Fruit fly (Drosophila melanogaster) whole organism, embryonic: ENCODE results near the gene CG11155.

Experiments used
- C15 ChIP-seq: fragments of 200-800 bp; sonication (Bioruptor generic); IDR thresholded peaks from 3 replicates; pipeline ENCODE4 v1.3.6; 2022; ENCODE audit warnings: missing biosample characterization, missing genetic modification characterization
- CG10274 ChIP-seq: fragments of 200-800 bp; sonication (Bioruptor generic); optimal IDR thresholded peaks from 3 replicates; lab custom pipeline; 2017; ENCODE audit warnings: missing biosample characterization, mild to moderate bottlenecking, missing genetic modification characterization
- CG10431 ChIP-seq: fragments of 200-800 bp; sonication (Bioruptor generic); optimal IDR thresholded peaks from 3 replicates; lab custom pipeline; 2018; ENCODE audit warnings: missing biosample characterization, mild to moderate bottlenecking, missing genetic modification characterization
- CG11456 ChIP-seq: fragments of 200-800 bp; sonication (Bioruptor generic); IDR thresholded peaks from 3 replicates; pipeline ENCODE4 v1.3.6; 2022; ENCODE audit warnings: missing biosample characterization, missing genetic modification characterization
- CG11695 ChIP-seq: fragments of 200-800 bp; sonication (Bioruptor generic); IDR thresholded peaks from 3 replicates; pipeline ENCODE4 v1.3.6; 2022; ENCODE audit warnings: missing biosample characterization, missing genetic modification characterization
- CG17359 ChIP-seq: fragments of 200-800 bp; sonication (Bioruptor generic); optimal IDR thresholded peaks from 3 replicates; lab custom pipeline; 2018; ENCODE audit warnings: missing biosample characterization, mild to moderate bottlenecking, missing genetic modification characterization, moderate library complexity
- CG17568 ChIP-seq: fragments of 200-800 bp; sonication (Bioruptor generic); optimal IDR thresholded peaks from 2 replicates; lab custom pipeline; 2018; ENCODE audit warnings: missing biosample characterization, mild to moderate bottlenecking, missing genetic modification characterization, moderate library complexity
- CG17829 ChIP-seq: fragments of 200-800 bp; optimal IDR thresholded peaks from 2 replicates; lab custom pipeline; 2019; ENCODE audit warnings: missing biosample characterization, mild to moderate bottlenecking, missing genetic modification characterization, moderate library complexity
- CG18262 ChIP-seq: fragments of 200-800 bp; optimal IDR thresholded peaks from 3 replicates; lab custom pipeline; 2019; ENCODE audit warnings: missing biosample characterization, mild to moderate bottlenecking, missing genetic modification characterization, moderate library complexity
- CG32767 ChIP-seq: fragments of 200-800 bp; sonication (Bioruptor generic); IDR thresholded peaks from 2 replicates; pipeline ENCODE4 v1.3.6; 2022; ENCODE audit warnings: missing biosample characterization, missing genetic modification characterization
- CG42726 ChIP-seq: fragments of 200-800 bp; sonication (Bioruptor generic); IDR thresholded peaks from 2 replicates; pipeline ENCODE4 v1.3.6; 2022; ENCODE audit warnings: missing biosample characterization, missing genetic modification characterization; ENCODE audit not compliant: partially characterized antibody
- CG4854 ChIP-seq: fragments of 200-800 bp; sonication (Bioruptor generic); optimal IDR thresholded peaks from 2 replicates; lab custom pipeline; 2016; ENCODE audit warnings: missing biosample characterization, missing genetic modification characterization, inconsistent platforms
- CG6813 ChIP-seq: fragments of 200-800 bp; sonication (Bioruptor generic); optimal IDR thresholded peaks from 2 replicates; lab custom pipeline; 2017; ENCODE audit warnings: missing biosample characterization, missing genetic modification characterization, mild to moderate bottlenecking, moderate library complexity, missing genetic modification reagents
- CG8290 ChIP-seq, 3 experiments: fragments of 200-800 bp; sonication (Bioruptor generic); optimal IDR thresholded peaks; 2 replicates each; lab custom pipeline; 2016 to 2019; ENCODE audit warnings: missing biosample characterization in 3 of 3, missing genetic modification characterization in 3 of 3, mild to moderate bottlenecking in 2 of 3, moderate library complexity in 1 of 3
- CG8359 ChIP-seq: fragments of 200-800 bp; sonication (Bioruptor generic); optimal IDR thresholded peaks from 2 replicates; lab custom pipeline; 2017; ENCODE audit warnings: missing biosample characterization, mild to moderate bottlenecking, missing genetic modification characterization, borderline replicate concordance
- CG8388 ChIP-seq: fragments of 200-800 bp; sonication (Bioruptor generic); optimal IDR thresholded peaks from 2 replicates; lab custom pipeline; 2019; ENCODE audit warnings: missing biosample characterization, mild to moderate bottlenecking, missing genetic modification characterization, moderate library complexity
- CG8765 ChIP-seq: fragments of 200-800 bp; sonication (Bioruptor generic); IDR thresholded peaks from 2 replicates; pipeline ENCODE4 v1.3.6; 2022; ENCODE audit warnings: missing biosample characterization, missing genetic modification characterization
- CG8924 ChIP-seq: fragments of 200-800 bp; optimal IDR thresholded peaks from 3 replicates; lab custom pipeline; 2019; ENCODE audit warnings: missing biosample characterization, mild to moderate bottlenecking, missing genetic modification characterization, moderate library complexity
- Ets97D ChIP-seq: fragments of 200-800 bp; sonication (Bioruptor generic); optimal IDR thresholded peaks from 3 replicates; lab custom pipeline; 2016; ENCODE audit warnings: missing biosample characterization, missing genetic modification characterization
- Fer2 ChIP-seq: fragments of 200-800 bp; sonication (Bioruptor generic); optimal IDR thresholded peaks from 2 replicates; lab custom pipeline; 2018; ENCODE audit warnings: missing biosample characterization, mild to moderate bottlenecking, missing genetic modification characterization, moderate library complexity
- Jarid2 ChIP-seq: fragments of 200-800 bp; sonication (Bioruptor generic); optimal IDR thresholded peaks from 3 replicates; lab custom pipeline; 2017; ENCODE audit warnings: mild to moderate bottlenecking, missing biosample characterization, missing genetic modification reagents, missing genetic modification characterization
- Max ChIP-seq: fragments of 200-800 bp; sonication (Bioruptor generic); optimal IDR thresholded peaks from 2 replicates; lab custom pipeline; 2016; ENCODE audit warnings: missing biosample characterization, mild to moderate bottlenecking, missing genetic modification characterization
- Nf-YA ChIP-seq: fragments of 200-800 bp; sonication (Bioruptor generic); IDR thresholded peaks from 2 replicates; pipeline ENCODE4 v1.3.6; 2022; ENCODE audit warnings: missing biosample characterization, missing genetic modification characterization
- Oli ChIP-seq: fragments of 200-800 bp; sonication (Bioruptor generic); optimal IDR thresholded peaks from 2 replicates; lab custom pipeline; 2018; ENCODE audit warnings: missing biosample characterization, mild to moderate bottlenecking, missing genetic modification characterization, moderate library complexity
- Rx ChIP-seq: fragments of 200-800 bp; sonication (Bioruptor generic); IDR thresholded peaks from 2 replicates; pipeline ENCODE4 v1.3.6; 2022; ENCODE audit warnings: missing biosample characterization, missing genetic modification characterization
- bbx ChIP-seq: fragments of 200-800 bp; sonication (Bioruptor generic); IDR thresholded peaks from 2 replicates; pipeline ENCODE4 v1.3.6; 2022; ENCODE audit warnings: missing biosample characterization, missing genetic modification characterization; ENCODE audit not compliant: partially characterized antibody
- bigmax ChIP-seq: fragments of 200-800 bp; sonication (Bioruptor generic); optimal IDR thresholded peaks from 2 replicates; lab custom pipeline; 2018; ENCODE audit warnings: missing biosample characterization, mild to moderate bottlenecking, missing genetic modification characterization
- cato ChIP-seq: fragments of 200-800 bp; sonication (Bioruptor generic); optimal IDR thresholded peaks from 2 replicates; lab custom pipeline; 2016; ENCODE audit warnings: missing biosample characterization, missing genetic modification characterization, borderline replicate concordance
- chm ChIP-seq: fragments of 200-800 bp; sonication (Bioruptor generic); IDR thresholded peaks from 2 replicates; pipeline ENCODE4 v1.3.6; 2022; ENCODE audit warnings: missing biosample characterization, missing genetic modification characterization
- crc ChIP-seq: fragments of 200-800 bp; sonication (Bioruptor generic); optimal IDR thresholded peaks from 2 replicates; lab custom pipeline; 2016; ENCODE audit warnings: missing biosample characterization, missing genetic modification characterization
- crp ChIP-seq, 2 experiments: fragments of 200-800 bp; sonication (Bioruptor generic); optimal IDR thresholded peaks; 2 replicates in 1 of 2; 3 replicates in 1 of 2; lab custom pipeline; 2017; ENCODE audit warnings: missing biosample characterization in 2 of 2, missing genetic modification characterization in 2 of 2, mild to moderate bottlenecking in 1 of 2, moderate library complexity in 1 of 2
- dmrt99B ChIP-seq: fragments of 200-800 bp; sonication (Bioruptor generic); optimal IDR thresholded peaks from 2 replicates; lab custom pipeline; 2018; ENCODE audit warnings: missing biosample characterization, mild to moderate bottlenecking, missing genetic modification characterization, moderate library complexity
- exex ChIP-seq: fragments of 200-800 bp; sonication (Bioruptor generic); optimal IDR thresholded peaks from 4 replicates; lab custom pipeline; 2018; ENCODE audit warnings: missing biosample characterization, mild to moderate bottlenecking, missing genetic modification characterization, moderate library complexity
- gem ChIP-seq: fragments of 200-800 bp; sonication (Bioruptor generic); optimal IDR thresholded peaks from 2 replicates; lab custom pipeline; 2019; ENCODE audit warnings: missing biosample characterization, mild to moderate bottlenecking, missing genetic modification characterization, moderate library complexity
- gsb ChIP-seq: fragments of 200-800 bp; sonication (Bioruptor generic); IDR thresholded peaks from 2 replicates; pipeline ENCODE4 v1.3.6; 2022; ENCODE audit warnings: missing biosample characterization, missing genetic modification characterization
- h ChIP-seq: fragments of >200 bp; optimal IDR thresholded peaks from 2 replicates; lab custom pipeline; 2017
- hbn ChIP-seq: fragments of 200-800 bp; sonication (Bioruptor generic); IDR thresholded peaks from 2 replicates; pipeline ENCODE4 v1.3.6; 2022; ENCODE audit warnings: missing biosample characterization, missing genetic modification characterization; ENCODE audit not compliant: partially characterized antibody
- ken ChIP-seq: fragments of 200-800 bp; sonication (Bioruptor generic); IDR thresholded peaks from 3 replicates; pipeline ENCODE4 v1.3.6; 2022; ENCODE audit warnings: missing biosample characterization, missing genetic modification characterization
- lov ChIP-seq, 2 experiments: fragments of 200-800 bp in 1 of 2; fragments of >200 bp in 1 of 2; sonication (Bioruptor generic) in 1 of 2; IDR thresholded peaks in 1 of 2; optimal IDR thresholded peaks in 1 of 2; 2 replicates in 1 of 2; 3 replicates in 1 of 2; pipeline versions ENCODE4 v1.3.6 to Lab custom; 2017 to 2022; ENCODE audit warnings: missing biosample characterization in 1 of 2, missing genetic modification characterization in 1 of 2
- mirr ChIP-seq: fragments of 200-800 bp; sonication (Bioruptor generic); optimal IDR thresholded peaks from 3 replicates; lab custom pipeline; 2018; ENCODE audit warnings: missing biosample characterization, mild to moderate bottlenecking, missing genetic modification characterization
- pho ChIP-seq: fragments of 200-800 bp; sonication (Bioruptor generic); optimal IDR thresholded peaks from 2 replicates; lab custom pipeline; 2016; ENCODE audit warnings: missing biosample characterization, missing genetic modification characterization
- phol ChIP-seq: fragments of 200-800 bp; sonication (Bioruptor generic); optimal IDR thresholded peaks from 3 replicates; lab custom pipeline; 2018; ENCODE audit warnings: missing biosample characterization, mild to moderate bottlenecking, missing genetic modification characterization, moderate library complexity
- salm ChIP-seq: fragments of 200-800 bp; sonication (Bioruptor generic); optimal IDR thresholded peaks from 2 replicates; lab custom pipeline; 2018; ENCODE audit warnings: missing biosample characterization, mild to moderate bottlenecking, missing genetic modification characterization
- sc ChIP-seq, 3 experiments: fragments of >200 bp in 2 of 3; fragments of 200-800 bp in 1 of 3; sonication (Bioruptor generic) in 1 of 3; optimal IDR thresholded peaks; 2 replicates in 2 of 3; 3 replicates in 1 of 3; lab custom pipeline; 2017; ENCODE audit warnings: mild to moderate bottlenecking in 1 of 3, missing biosample characterization in 1 of 3, missing genetic modification characterization in 1 of 3, missing genetic modification reagents in 1 of 3
- scrt ChIP-seq: fragments of 200-800 bp; sonication (Bioruptor generic); optimal IDR thresholded peaks from 2 replicates; lab custom pipeline; 2018; ENCODE audit warnings: missing biosample characterization, mild to moderate bottlenecking, missing genetic modification characterization, moderate library complexity
- sisA ChIP-seq: fragments of 200-800 bp; sonication (Bioruptor generic); IDR thresholded peaks from 2 replicates; pipeline ENCODE4 v1.3.6; 2022; ENCODE audit warnings: missing biosample characterization, missing genetic modification characterization
- toy ChIP-seq: fragments of 200-800 bp; sonication (Bioruptor generic); IDR thresholded peaks from 2 replicates; pipeline ENCODE4 v1.3.6; 2022; ENCODE audit warnings: missing biosample characterization, missing genetic modification characterization
- zen ChIP-seq: fragments of 200-800 bp; sonication (Bioruptor generic); optimal IDR thresholded peaks from 3 replicates; lab custom pipeline; 2018; ENCODE audit warnings: missing biosample characterization, mild to moderate bottlenecking, missing genetic modification characterization, moderate library complexity

Gene CG11155

dm6 chr4:1084326-1085062 lies 41.9 kb upstream of the CG11155 start, which contains the start of gene Actbeta (continued):
- no peak for TF ChIP-seq dmrt99B (tag; lab: Kevin White, UChicago)
- peak; percentile 90 for TF ChIP-seq hbn
- TF ChIP-seq mirr (GFP tag; lab: Kevin White, UChicago) = no peak
- TF ChIP-seq gsb (GFP tag; lab: Robert Waterston, UW) = no peak
- TF ChIP-seq h = no peak
- TF ChIP-seq CG8359 = no peak
- TF ChIP-seq zen (tag; lab: Kevin White, UChicago) = no peak
- no peak for TF ChIP-seq toy (GFP tag; lab: Robert Waterston, UW)
- no peak for TF ChIP-seq CG18262
- no peak for TF ChIP-seq sisA (GFP tag; lab: Robert Waterston, UW)
- no peak for TF ChIP-seq salm
- no peak; the same call in 1 of the 2 replicates for TF ChIP-seq CG42726 (GFP tag; lab: Robert Waterston, UW)
- no peak for TF ChIP-seq Oli (tag; lab: Kevin White, UChicago)
- peak; percentile 94 for TF ChIP-seq bbx
- TF ChIP-seq pho (GFP tag; lab: Kevin White, UChicago) = no peak
- no peak for TF ChIP-seq CG32767 (GFP tag; lab: Robert Waterston, UW)
- no peak for TF ChIP-seq CG8765 (GFP tag; lab: Robert Waterston, UW)
- TF ChIP-seq CG8290 (GFP tag; optimal IDR thresholded peaks at IDR 0.05; lab: Kevin White, UChicago) = peak; percentile 24
- peak in 1 of 2 experiments; percentile 20 for TF ChIP-seq CG8290 (tag; optimal IDR thresholded peaks at IDR 0.05; lab: Kevin White, UChicago)
- TF ChIP-seq Jarid2 (GFP tag; lab: Kevin White, UChicago) = no peak
- no peak for TF ChIP-seq CG11695 (GFP tag; lab: Robert Waterston, UW)
- peak; percentile 29 for TF ChIP-seq phol (tag; lab: Kevin White, UChicago)
- TF ChIP-seq crc (GFP tag; lab: Kevin White, UChicago) = no peak
- TF ChIP-seq CG17359 (tag; lab: Kevin White, UChicago) = no peak
- no peak for TF ChIP-seq cato
- no peak for TF ChIP-seq Max (GFP tag; lab: Kevin White, UChicago)
- no peak for TF ChIP-seq CG4854
- TF ChIP-seq sc (optimal IDR thresholded peaks at IDR 0.05; lab: Kevin White, UChicago) = no peak
- no peak for TF ChIP-seq sc (GFP tag; optimal IDR thresholded peaks at IDR 0.05; lab: Kevin White, UChicago)
- no peak for TF ChIP-seq CG17568 (GFP tag; lab: Kevin White, UChicago)
- TF ChIP-seq C15 = no peak
- no peak for TF ChIP-seq ken (GFP tag; lab: Robert Waterston, UW)
- no peak for TF ChIP-seq CG8924 (tag; lab: Kevin White, UChicago)
- TF ChIP-seq Nf-YA (GFP tag; lab: Robert Waterston, UW) = no peak
- TF ChIP-seq bigmax (GFP tag; lab: Kevin White, UChicago) = peak; percentile 19
- peak; percentile 24 for TF ChIP-seq scrt
- no peak for TF ChIP-seq CG6813
- no peak for TF ChIP-seq exex (tag; lab: Kevin White, UChicago)
- no peak for TF ChIP-seq CG10274 (GFP tag; lab: Kevin White, UChicago)
- no peak for TF ChIP-seq CG11456 (GFP tag; lab: Robert Waterston, UW)
- TF ChIP-seq CG10431 = no peak
- TF ChIP-seq crp (GFP tag; optimal IDR thresholded peaks at IDR 0.05; lab: Kevin White, UChicago) = no peak
- TF ChIP-seq gem (tag; lab: Kevin White, UChicago) = no peak
- no peak for TF ChIP-seq Rx (GFP tag; lab: Robert Waterston, UW)
- no peak for TF ChIP-seq chm (GFP tag; lab: Robert Waterston, UW)
- no peak for TF ChIP-seq lov (optimal IDR thresholded peaks at IDR 0.05; lab: Kevin White, UChicago)
- no peak for TF ChIP-seq lov (GFP tag; IDR thresholded peaks at IDR 0.05; lab: Robert Waterston, UW)
- TF ChIP-seq Ets97D = peak; percentile 82
- no peak for TF ChIP-seq Fer2 (tag; lab: Kevin White, UChicago)
- no peak for TF ChIP-seq CG8388 (GFP tag; lab: Kevin White, UChicago)
- no peak for TF ChIP-seq CG17829 (tag; lab: Kevin White, UChicago)
